Fruit fly (Drosophila melanogaster) whole organism, embryonic: Measurements from ENCODE around the gene Agpat1.
A peak's percentile ranks its signal among the peaks of the same experiment; 100 is the strongest.

Experiments
- Abd-B ChIP-seq: fragments of 200-800 bp; sonication (Bioruptor generic); optimal IDR thresholded peaks from 2 replicates; lab custom pipeline; 2018; ENCODE audit warnings: missing biosample characterization, mild to moderate bottlenecking, missing genetic modification characterization, moderate library complexity
- Atf3 ChIP-seq: fragments of 200-800 bp; sonication (Bioruptor generic); optimal IDR thresholded peaks from 3 replicates; lab custom pipeline; 2016; ENCODE audit warnings: missing biosample characterization, missing genetic modification characterization
- CG10274 ChIP-seq: fragments of 200-800 bp; sonication (Bioruptor generic); optimal IDR thresholded peaks from 3 replicates; lab custom pipeline; 2017; ENCODE audit warnings: missing biosample characterization, mild to moderate bottlenecking, missing genetic modification characterization
- CG12104 ChIP-seq: fragments of 200-800 bp; sonication (Bioruptor generic); optimal IDR thresholded peaks from 3 replicates; lab custom pipeline; 2016; ENCODE audit warnings: missing biosample characterization, missing genetic modification characterization
- CG12769 ChIP-seq: fragments of 200-800 bp; sonication (Bioruptor generic); optimal IDR thresholded peaks from 2 replicates; lab custom pipeline; 2019; ENCODE audit warnings: missing biosample characterization, mild to moderate bottlenecking, missing genetic modification characterization, moderate library complexity
- CG14667 ChIP-seq: fragments of 200-800 bp; sonication (Bioruptor generic); IDR thresholded peaks from 2 replicates; pipeline ENCODE4 v1.3.6; 2022; ENCODE audit warnings: missing biosample characterization, missing genetic modification characterization
- CG15269 ChIP-seq: fragments of 200-800 bp; sonication (Bioruptor generic); optimal IDR thresholded peaks from 2 replicates; lab custom pipeline; 2018; ENCODE audit warnings: missing biosample characterization, mild to moderate bottlenecking, missing genetic modification characterization, moderate library complexity
- CG2120 ChIP-seq: fragments of 200-800 bp; sonication (Bioruptor generic); optimal IDR thresholded peaks from 3 replicates; lab custom pipeline; 2016; ENCODE audit warnings: missing biosample characterization, missing genetic modification characterization
- CG31441 ChIP-seq: fragments of 200-800 bp; sonication (Bioruptor generic); IDR thresholded peaks from 2 replicates; pipeline ENCODE4 v1.3.6; 2022; ENCODE audit warnings: missing biosample characterization, missing genetic modification characterization
- CG33557 ChIP-seq: fragments of 200-800 bp; sonication (Bioruptor generic); optimal IDR thresholded peaks from 2 replicates; lab custom pipeline; 2019; ENCODE audit warnings: missing biosample characterization, mild to moderate bottlenecking, missing genetic modification characterization, moderate library complexity
- CG34224 ChIP-seq: fragments of 200-800 bp; sonication (Bioruptor generic); IDR thresholded peaks from 3 replicates; pipeline ENCODE4 v1.3.6; 2022; ENCODE audit warnings: missing biosample characterization, missing genetic modification characterization; ENCODE audit not compliant: partially characterized antibody
- CG43689 ChIP-seq: fragments of 200-800 bp; sonication (Bioruptor generic); IDR thresholded peaks from 2 replicates; pipeline ENCODE4 v1.3.6; 2022; ENCODE audit warnings: missing biosample characterization, missing genetic modification characterization
- CG6791 ChIP-seq: fragments of 200-800 bp; sonication (Bioruptor generic); IDR thresholded peaks from 3 replicates; pipeline ENCODE4 v1.3.6; 2022; ENCODE audit warnings: missing biosample characterization, missing genetic modification characterization; ENCODE audit not compliant: partially characterized antibody
- CG6854 ChIP-seq: fragments of 200-800 bp; sonication (Bioruptor generic); optimal IDR thresholded peaks from 3 replicates; lab custom pipeline; 2017; ENCODE audit warnings: missing biosample characterization, mild to moderate bottlenecking, missing genetic modification characterization
- CG7786 ChIP-seq: fragments of 200-800 bp; sonication (Bioruptor generic); optimal IDR thresholded peaks from 2 replicates; lab custom pipeline; 2016; ENCODE audit warnings: missing biosample characterization, missing genetic modification characterization
- Chrac-16 ChIP-seq: fragments of 200-800 bp; sonication (Bioruptor generic); optimal IDR thresholded peaks from 3 replicates; lab custom pipeline; 2016; ENCODE audit warnings: missing biosample characterization, missing genetic modification characterization
- D ChIP-seq, 2 experiments: fragments of 200-800 bp in 1 of 2; fragments of >200 bp in 1 of 2; sonication (Bioruptor generic) in 1 of 2; optimal IDR thresholded peaks; 2 replicates in 1 of 2; 3 replicates in 1 of 2; lab custom pipeline; 2017; ENCODE audit warnings: mild to moderate bottlenecking in 1 of 2, missing biosample characterization in 1 of 2, missing genetic modification characterization in 1 of 2, missing genetic modification reagents in 1 of 2
- Dip3 ChIP-seq: fragments of 200-800 bp; sonication (Bioruptor generic); optimal IDR thresholded peaks from 3 replicates; lab custom pipeline; 2016; ENCODE audit warnings: missing biosample characterization, missing genetic modification characterization
- ERR ChIP-seq: fragments of 200-800 bp; sonication (Bioruptor generic); optimal IDR thresholded peaks from 2 replicates; lab custom pipeline; 2016; ENCODE audit warnings: missing biosample characterization, missing genetic modification characterization
- H2.0 ChIP-seq: fragments of 200-800 bp; sonication (Bioruptor generic); IDR thresholded peaks from 2 replicates; pipeline ENCODE4 v1.3.6; 2022; ENCODE audit warnings: missing biosample characterization, missing genetic modification characterization
- Kr ChIP-seq: fragments of 200-800 bp; sonication (Bioruptor generic); optimal IDR thresholded peaks from 2 replicates; lab custom pipeline; 2017; ENCODE audit warnings: missing biosample characterization, mild to moderate bottlenecking, missing genetic modification characterization
- NC2α ChIP-seq: fragments of 200-800 bp; sonication (Bioruptor generic); optimal IDR thresholded peaks from 2 replicates; lab custom pipeline; 2016; ENCODE audit warnings: missing biosample characterization, missing genetic modification characterization
- Trl ChIP-seq, 3 experiments: fragments of >200 bp in 2 of 3; fragments of 200-800 bp in 1 of 3; sonication (Bioruptor generic) in 1 of 3; optimal IDR thresholded peaks; 2 replicates in 1 of 3; 3 replicates in 2 of 3; lab custom pipeline; 2016 to 2017; ENCODE audit warnings: missing biosample characterization in 1 of 3, missing genetic modification characterization in 1 of 3
- ac ChIP-seq: fragments of 200-800 bp; sonication (Bioruptor generic); optimal IDR thresholded peaks from 3 replicates; lab custom pipeline; 2017; ENCODE audit warnings: missing biosample characterization, mild to moderate bottlenecking, missing genetic modification characterization
- cg ChIP-seq: fragments of 200-800 bp; sonication (Bioruptor generic); optimal IDR thresholded peaks from 3 replicates; lab custom pipeline; 2019; ENCODE audit warnings: missing biosample characterization, mild to moderate bottlenecking, missing genetic modification characterization, moderate library complexity
- chinmo ChIP-seq: fragments of 200-800 bp; sonication (Bioruptor generic); IDR thresholded peaks from 4 replicates; pipeline ENCODE4 v1.3.6; 2022; ENCODE audit warnings: missing biosample characterization, missing genetic modification characterization; ENCODE audit not compliant: partially characterized antibody
- crol ChIP-seq: fragments of 200-800 bp; sonication (Bioruptor generic); IDR thresholded peaks from 2 replicates; pipeline ENCODE4 v1.3.6; 2022; ENCODE audit warnings: missing biosample characterization, missing genetic modification characterization
- dati ChIP-seq: fragments of 200-800 bp; sonication (Bioruptor generic); IDR thresholded peaks from 2 replicates; pipeline ENCODE4 v1.3.6; 2022; ENCODE audit warnings: missing biosample characterization, missing genetic modification characterization
- gce ChIP-seq: fragments of 200-800 bp; sonication (Bioruptor generic); IDR thresholded peaks from 3 replicates; pipeline ENCODE4 v1.3.6; 2022; ENCODE audit warnings: missing biosample characterization, missing genetic modification characterization
- gfzf ChIP-seq: fragments of 200-800 bp; sonication (Bioruptor generic); optimal IDR thresholded peaks from 2 replicates; lab custom pipeline; 2016; ENCODE audit warnings: missing biosample characterization, mild to moderate bottlenecking, missing genetic modification characterization, moderate library complexity
- grau ChIP-seq: fragments of 200-800 bp; optimal IDR thresholded peaks from 3 replicates; lab custom pipeline; 2019; ENCODE audit warnings: missing biosample characterization, mild to moderate bottlenecking, missing genetic modification characterization, moderate library complexity
- grn ChIP-seq: fragments of 200-800 bp; sonication (Bioruptor generic); optimal IDR thresholded peaks from 3 replicates; lab custom pipeline; 2017; ENCODE audit warnings: missing biosample characterization, missing genetic modification characterization
- hkb ChIP-seq, 2 experiments: fragments of 200-800 bp in 1 of 2; fragments of >200 bp in 1 of 2; sonication (Bioruptor generic) in 1 of 2; IDR thresholded peaks in 1 of 2; optimal IDR thresholded peaks in 1 of 2; 2 replicates each; pipeline versions ENCODE4 v1.3.6 to Lab custom; 2017 to 2022; ENCODE audit warnings: missing biosample characterization in 1 of 2, missing genetic modification characterization in 1 of 2
- klu ChIP-seq: fragments of 200-800 bp; sonication (Bioruptor generic); IDR thresholded peaks from 2 replicates; pipeline ENCODE4 v1.3.6; 2022; ENCODE audit warnings: missing biosample characterization, missing genetic modification characterization
- kni ChIP-seq: fragments of 200-800 bp; sonication (Bioruptor generic); optimal IDR thresholded peaks from 3 replicates; lab custom pipeline; 2017; ENCODE audit warnings: mild to moderate bottlenecking, missing biosample characterization, missing genetic modification reagents, missing genetic modification characterization
- mam ChIP-seq: fragments of 200-800 bp; sonication (Bioruptor generic); optimal IDR thresholded peaks from 3 replicates; lab custom pipeline; 2016; ENCODE audit warnings: missing biosample characterization, missing genetic modification characterization
- nerfin-1 ChIP-seq: fragments of 200-800 bp; sonication (Bioruptor generic); optimal IDR thresholded peaks from 3 replicates; lab custom pipeline; 2019; ENCODE audit warnings: missing biosample characterization, mild to moderate bottlenecking, missing genetic modification characterization, moderate library complexity
- nmo ChIP-seq: fragments of 200-800 bp; sonication (Bioruptor generic); optimal IDR thresholded peaks from 2 replicates; lab custom pipeline; 2018; ENCODE audit warnings: missing biosample characterization, mild to moderate bottlenecking, missing genetic modification characterization, moderate library complexity
- oc ChIP-seq: fragments of 200-800 bp; sonication (Bioruptor generic); optimal IDR thresholded peaks from 2 replicates; lab custom pipeline; 2018; ENCODE audit warnings: missing biosample characterization, mild to moderate bottlenecking, missing genetic modification characterization, moderate library complexity
- pzg ChIP-seq: fragments of 200-800 bp; sonication (Bioruptor generic); optimal IDR thresholded peaks from 3 replicates; lab custom pipeline; 2018; ENCODE audit warnings: missing biosample characterization, mild to moderate bottlenecking, missing genetic modification characterization, moderate library complexity
- row ChIP-seq: fragments of 200-800 bp; sonication (Bioruptor generic); IDR thresholded peaks from 3 replicates; pipeline ENCODE4 v1.3.6; 2022; ENCODE audit warnings: missing biosample characterization, missing genetic modification characterization
- sima ChIP-seq: fragments of 200-800 bp; sonication (Bioruptor generic); optimal IDR thresholded peaks from 2 replicates; lab custom pipeline; 2016; ENCODE audit warnings: missing biosample characterization, missing genetic modification characterization
- sna ChIP-seq: fragments of 200-800 bp; sonication (Bioruptor generic); IDR thresholded peaks from 2 replicates; pipeline ENCODE4 v1.3.6; 2022; ENCODE audit warnings: missing biosample characterization, missing genetic modification characterization; ENCODE audit not compliant: partially characterized antibody
- tll ChIP-seq, 2 experiments: fragments of 200-800 bp in 1 of 2; fragments of >200 bp in 1 of 2; sonication (Bioruptor generic) in 1 of 2; optimal IDR thresholded peaks; 2 replicates each; lab custom pipeline; 2017 to 2019; ENCODE audit warnings: missing biosample characterization in 2 of 2, missing genetic modification characterization in 2 of 2, mild to moderate bottlenecking in 1 of 2, moderate library complexity in 1 of 2
- unpg ChIP-seq: fragments of 200-800 bp; sonication (Bioruptor generic); optimal IDR thresholded peaks from 3 replicates; lab custom pipeline; 2018; ENCODE audit warnings: missing biosample characterization, mild to moderate bottlenecking, missing genetic modification characterization, moderate library complexity
- vnd ChIP-seq: fragments of 200-800 bp; sonication (Bioruptor generic); IDR thresholded peaks from 3 replicates; pipeline ENCODE4 v1.3.6; 2022; ENCODE audit warnings: missing biosample characterization, missing genetic modification characterization; ENCODE audit not compliant: partially characterized antibody
- wek ChIP-seq: fragments of 200-800 bp; sonication (Bioruptor generic); optimal IDR thresholded peaks from 3 replicates; lab custom pipeline; 2018; ENCODE audit warnings: missing biosample characterization, mild to moderate bottlenecking, missing genetic modification characterization, moderate library complexity
- wor ChIP-seq: fragments of 200-800 bp; sonication (Bioruptor generic); IDR thresholded peaks from 2 replicates; pipeline ENCODE4 v1.3.6; 2022; ENCODE audit warnings: missing biosample characterization, missing genetic modification characterization
- zfh1 ChIP-seq: fragments of 200-800 bp; sonication (Bioruptor generic); IDR thresholded peaks from 3 replicates; pipeline ENCODE4 v1.3.6; 2022; ENCODE audit warnings: missing biosample characterization, missing genetic modification characterization

The Agpat1 gene

DNA sequence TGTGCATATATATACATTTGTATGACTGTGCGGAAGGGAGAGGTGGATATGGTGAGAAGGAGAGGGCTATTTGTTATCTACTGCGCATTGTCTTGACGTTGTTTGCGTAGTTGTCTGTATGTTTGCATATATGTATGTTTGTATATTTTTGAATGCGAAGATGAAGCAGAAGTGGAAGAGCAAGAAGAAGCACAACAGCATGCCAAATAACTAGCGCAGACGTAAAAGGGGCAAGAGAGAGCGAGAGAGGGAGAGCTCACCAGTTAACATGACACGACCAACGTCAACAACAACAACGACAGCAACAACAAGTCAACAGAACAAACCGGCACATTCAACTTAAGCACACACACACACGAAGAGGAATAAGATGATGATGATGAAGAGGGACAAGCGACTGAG, 13.3 kb upstream of the Agpat1 start (continued):
- peak; percentile 60 to 85 for TF ChIP-seq Trl (optimal IDR thresholded peaks at IDR 0.05; lab: Kevin White, UChicago)
- no peak for TF ChIP-seq Trl (GFP tag; optimal IDR thresholded peaks at IDR 0.05; lab: Kevin White, UChicago)
- TF ChIP-seq crol (GFP tag; lab: Robert Waterston, UW) = peak; percentile 80; the same call in 1 of the 2 replicates
- TF ChIP-seq vnd (GFP tag; lab: Robert Waterston, UW) = no peak
- TF ChIP-seq NC2α (GFP tag; lab: Kevin White, UChicago) = no peak
- TF ChIP-seq gfzf = no peak
- TF ChIP-seq pzg = no peak
- no peak for TF ChIP-seq grau (tag; lab: Kevin White, UChicago)
- no peak for TF ChIP-seq CG10274 (GFP tag; lab: Kevin White, UChicago)
- no peak for TF ChIP-seq nmo (GFP tag; lab: Kevin White, UChicago)
- no peak for TF ChIP-seq Atf3 (GFP tag; lab: Kevin White, UChicago)
- TF ChIP-seq CG6854 (GFP tag; lab: Kevin White, UChicago) = no peak
- no peak for TF ChIP-seq sima
- no peak for TF ChIP-seq hkb (optimal IDR thresholded peaks at IDR 0.05; lab: Kevin White, UChicago)
- no peak for TF ChIP-seq hkb (GFP tag; IDR thresholded peaks at IDR 0.05; lab: Robert Waterston, UW)
- TF ChIP-seq CG7786 = no peak
- no peak for TF ChIP-seq zfh1 (GFP tag; lab: Robert Waterston, UW)
- no peak for TF ChIP-seq CG15269
- TF ChIP-seq wor = no peak
- no peak for TF ChIP-seq CG33557
- no peak for TF ChIP-seq Dip3
- 0 out of 2 replicates have a peak, but pooled peaks have one; percentile 14 for TF ChIP-seq sna (GFP tag; lab: Robert Waterston, UW)
- TF ChIP-seq nerfin-1 (tag; lab: Kevin White, UChicago) = no peak
- TF ChIP-seq Abd-B = no peak
- no peak for TF ChIP-seq grn (GFP tag; lab: Kevin White, UChicago)
- TF ChIP-seq ac = no peak
- TF ChIP-seq dati (GFP tag; lab: Robert Waterston, UW) = no peak
- TF ChIP-seq row (GFP tag; lab: Robert Waterston, UW) = no peak
- TF ChIP-seq CG12104 (GFP tag; lab: Kevin White, UChicago) = no peak
- peak; percentile 97 for TF ChIP-seq chinmo (GFP tag; lab: Robert Waterston, UW)
- TF ChIP-seq wek (GFP tag; lab: Kevin White, UChicago) = no peak
- no peak for TF ChIP-seq CG6791 (GFP tag; lab: Robert Waterston, UW)
- no peak for TF ChIP-seq gce (GFP tag; lab: Robert Waterston, UW)
- TF ChIP-seq CG2120 (GFP tag; lab: Kevin White, UChicago) = no peak
- no peak for TF ChIP-seq unpg (GFP tag; lab: Kevin White, UChicago)
- no peak for TF ChIP-seq CG31441 (GFP tag; lab: Robert Waterston, UW)
- TF ChIP-seq kni (GFP tag; lab: Kevin White, UChicago) = peak; percentile 96
- peak; percentile 65 for TF ChIP-seq Kr
- no peak for TF ChIP-seq H2.0
- no peak for TF ChIP-seq ERR (GFP tag; lab: Kevin White, UChicago)
- TF ChIP-seq CG43689 (GFP tag; lab: Robert Waterston, UW) = no peak
- no peak for TF ChIP-seq D (optimal IDR thresholded peaks at IDR 0.05; lab: Kevin White, UChicago)
- no peak for TF ChIP-seq D (GFP tag; optimal IDR thresholded peaks at IDR 0.05; lab: Kevin White, UChicago)
- no peak for TF ChIP-seq CG34224 (GFP tag; lab: Robert Waterston, UW)
- no peak for TF ChIP-seq Chrac-16 (GFP tag; lab: Kevin White, UChicago)
- no peak for TF ChIP-seq klu (GFP tag; lab: Robert Waterston, UW)
- no peak for TF ChIP-seq oc (tag; lab: Kevin White, UChicago)
- no peak for TF ChIP-seq CG14667 (GFP tag; lab: Robert Waterston, UW)
- peak in 1 of 2 experiments; percentile 93 for TF ChIP-seq tll (GFP tag; optimal IDR thresholded peaks at IDR 0.05; lab: Kevin White, UChicago)
- no peak for TF ChIP-seq mam (GFP tag; lab: Kevin White, UChicago)
- TF ChIP-seq CG12769 = no peak
- TF ChIP-seq cg (GFP tag; lab: Kevin White, UChicago) = peak; percentile 86
